Fruit fly (Drosophila melanogaster): Measurements from ENCODE around the gene CG15022.

Gene CG15022

DNA sequence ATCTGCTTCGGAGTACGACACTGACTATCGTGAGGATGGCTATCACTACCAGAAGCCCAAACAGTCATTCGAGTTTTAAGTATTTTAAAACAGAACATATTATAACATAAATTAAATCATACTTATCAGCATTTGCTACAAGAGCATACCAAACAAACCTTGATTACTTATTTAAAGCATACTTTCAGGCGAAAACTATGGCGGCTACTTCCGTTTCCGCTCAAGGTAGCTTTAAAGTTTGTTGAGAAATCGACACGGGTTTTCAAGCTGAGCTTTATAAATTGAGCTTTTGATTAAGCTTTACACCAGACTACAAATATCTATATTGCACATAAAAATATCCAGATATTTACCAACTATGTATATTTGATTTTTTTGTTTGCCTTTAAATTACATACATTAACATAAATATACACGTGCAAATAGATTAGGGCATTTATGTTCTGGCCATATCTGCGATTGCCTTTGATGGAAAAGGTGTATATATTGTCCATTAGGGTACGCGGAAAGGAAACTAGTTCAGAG, 14.9 kb upstream of the CG15022 start (continued):
- TF ChIP-seq CG7556 (GFP tag; optimal IDR thresholded peaks at IDR 0.05) (peak; percentile 59), sima (GFP tag; optimal IDR thresholded peaks at IDR 0.05) (peak; percentile 66), da (GFP tag; optimal IDR thresholded peaks at IDR 0.05) (no peak), CG12219 (GFP tag; optimal IDR thresholded peaks at IDR 0.05) (peak; percentile 92), Deaf1 (tag; optimal IDR thresholded peaks at IDR 0.05) (no peak), nerfin-2 (GFP tag; IDR thresholded peaks at IDR 0.05; ENCODE audit: partially characterized antibody) (no peak), CG10321 (GFP tag; IDR thresholded peaks at IDR 0.05) (no peak), CG13287 (GFP tag; IDR thresholded peaks at IDR 0.05; ENCODE audit: partially characterized antibody) (peak; percentile 29; the same call in 1 of the 2 replicates), Dad (GFP tag; optimal IDR thresholded peaks at IDR 0.05) (peak; percentile 59), pan (optimal IDR thresholded peaks at IDR 0.05) (no peak), pan (GFP tag; optimal IDR thresholded peaks at IDR 0.05 in 1 of 2, IDR thresholded peaks at IDR 0.05 in 1 of 2) (peak in 1 of 2 experiments; percentile 75), Asciz (GFP tag; optimal IDR thresholded peaks at IDR 0.05) (peak; percentile 95), gro (GFP tag; optimal IDR thresholded peaks at IDR 0.05) (peak; percentile 83), Dip2 (GFP tag; IDR thresholded peaks at IDR 0.05) (no peak), Atf3 (GFP tag; optimal IDR thresholded peaks at IDR 0.05) (peak; percentile 50), CG7357 (GFP tag; IDR thresholded peaks at IDR 0.05) (no peak), CG30020 (tag; optimal IDR thresholded peaks at IDR 0.05) (no peak), YL-1 (GFP tag; optimal IDR thresholded peaks at IDR 0.05) (peak; percentile 89), Dp (GFP tag; optimal IDR thresholded peaks at IDR 0.05) (no peak), CG9215 (GFP tag; IDR thresholded peaks at IDR 0.05) (no peak), slbo (GFP tag; IDR thresholded peaks at IDR 0.05) (no peak), CG14014 (GFP tag; IDR thresholded peaks at IDR 0.05) (peak; percentile 68; the same call in 1 of the 2 replicates), lmd (GFP tag; IDR thresholded peaks at IDR 0.05) (no peak), Hsf (GFP tag; optimal IDR thresholded peaks at IDR 0.05) (peak; percentile 72), ewg (GFP tag; optimal IDR thresholded peaks at IDR 0.05) (peak; percentile 55), Dll (GFP tag; IDR thresholded peaks at IDR 0.05; ENCODE audit: partially characterized antibody) (no peak), esg (GFP tag; conservative IDR thresholded peaks at IDR 0.05) (no peak), CG9437 (GFP tag; optimal IDR thresholded peaks at IDR 0.05) (peak; percentile 72), CTCF (GFP tag; optimal IDR thresholded peaks at IDR 0.05) (peak; percentile 69), otp (GFP tag; IDR thresholded peaks at IDR 0.05) (peak; percentile 84; the same call in 2 of the 3 replicates), C15 (GFP tag; IDR thresholded peaks at IDR 0.05) (0 out of 3 replicates have a peak, but pooled peaks have one; percentile 60), Dip3 (GFP tag; optimal IDR thresholded peaks at IDR 0.05) (peak; percentile 42), ranshi (GFP tag; IDR thresholded peaks at IDR 0.05) (peak; percentile 71; the same call in 1 of the 2 replicates), CG10209 (GFP tag; optimal IDR thresholded peaks at IDR 0.05) (peak; percentile 77), sisA (GFP tag; IDR thresholded peaks at IDR 0.05) (no peak), CG17829 (tag; optimal IDR thresholded peaks at IDR 0.05) (no peak), bigmax (GFP tag; optimal IDR thresholded peaks at IDR 0.05) (peak; percentile 79), CG31365 (tag; optimal IDR thresholded peaks at IDR 0.05) (peak; percentile 90), btn (GFP tag; optimal IDR thresholded peaks at IDR 0.05) (peak; percentile 48), CG2199 (GFP tag; IDR thresholded peaks at IDR 0.05) (no peak), Nf-YB (GFP tag; optimal IDR thresholded peaks at IDR 0.05) (peak; percentile 71), CG15696 (tag; optimal IDR thresholded peaks at IDR 0.05) (no peak), CG10431 (GFP tag; optimal IDR thresholded peaks at IDR 0.05) (peak; percentile 84), mld (GFP tag; IDR thresholded peaks at IDR 0.05; ENCODE audit: partially characterized antibody) (no peak), B-H2 (GFP tag; optimal IDR thresholded peaks at IDR 0.05) (peak; percentile 92), seq (GFP tag; IDR thresholded peaks at IDR 0.05) (peak; percentile 75), Hr3 (GFP tag; optimal IDR thresholded peaks at IDR 0.05) (no peak), pho (GFP tag; optimal IDR thresholded peaks at IDR 0.05) (peak; percentile 33), rib (GFP tag; IDR thresholded peaks at IDR 0.05) (no peak; the same call in 1 of the 2 replicates), luna (GFP tag; optimal IDR thresholded peaks at IDR 0.05) (peak; percentile 45), E2f1 (GFP tag; IDR thresholded peaks at IDR 0.05) (peak; percentile 47; the same call in 1 of the 2 replicates)
